Worm (Caenorhabditis elegans): Measurements from ENCODE around the gene C50F4.6.

DNA sequence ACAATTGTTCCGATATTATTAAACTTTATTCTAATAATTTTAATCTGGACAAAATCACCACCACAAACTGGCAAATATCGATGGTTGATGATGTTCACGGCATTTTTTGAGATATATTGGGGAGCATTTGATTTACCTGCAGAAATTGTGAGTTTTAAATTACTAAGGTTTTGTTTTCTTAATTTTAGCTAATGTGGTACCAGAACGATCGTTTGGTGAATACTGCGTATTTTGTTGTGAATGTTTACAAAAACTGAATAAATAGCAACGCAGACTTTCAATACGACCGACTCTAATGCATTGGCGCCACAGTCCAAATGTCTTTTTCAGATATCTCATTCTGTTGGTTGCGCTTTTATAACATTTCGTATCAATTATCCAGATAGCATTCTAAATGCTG is 24.2 kb upstream of the C50F4.6 start:
- TF ChIP-seq ces-1 (GFP tag; optimal IDR thresholded peaks at IDR 0.05) (no peak), hif-1 (tag; optimal IDR thresholded peaks at IDR 0.05) (no peak), skn-1 (tag; optimal IDR thresholded peaks at IDR 0.05) (no peak), zip-11 (GFP tag; IDR thresholded peaks at IDR 0.05) (no peak), dve-1 (tag; optimal IDR thresholded peaks at IDR 0.05; ENCODE audit: insufficient read depth) (no peak), pqm-1 (tag; optimal IDR thresholded peaks at IDR 0.05) (no peak), aly-2 (tag; optimal IDR thresholded peaks at IDR 0.05) (no peak), nhr-237 (tag; optimal IDR thresholded peaks at IDR 0.05) (no peak), fkh-10 (GFP tag; optimal IDR thresholded peaks at IDR 0.05) (no peak), pha-4 (GFP tag; IDR thresholded peaks at IDR 0.05) (no peak), pha-4 (tag; optimal IDR thresholded peaks at IDR 0.05) (no peak), fos-1 (tag; optimal IDR thresholded peaks at IDR 0.05) (no peak), lin-39 (tag; optimal IDR thresholded peaks at IDR 0.05) (no peak), nhr-10 (tag; optimal IDR thresholded peaks at IDR 0.05) (no peak)

Data from whole organism, L4 larva.